Fruit fly (Drosophila melanogaster) whole organism, embryonic: Measurements from ENCODE around the gene CG9289.
A peak's percentile ranks its signal among the peaks of the same experiment; 100 is the strongest.

Experiments used
- Atf-2 ChIP-seq: fragments of 200-800 bp; sonication (Bioruptor generic); optimal IDR thresholded peaks from 2 replicates; lab custom pipeline; 2016; ENCODE audit warnings: missing biosample characterization, missing genetic modification characterization
- Blimp-1 ChIP-seq: fragments of 200-800 bp; sonication (Bioruptor generic); optimal IDR thresholded peaks from 3 replicates; lab custom pipeline; 2018; ENCODE audit warnings: missing biosample characterization, missing genetic modification characterization, mild to moderate bottlenecking, moderate library complexity, missing genetic modification reagents
- CG12299 ChIP-seq: fragments of 200-800 bp; sonication (Bioruptor generic); optimal IDR thresholded peaks from 2 replicates; lab custom pipeline; 2018; ENCODE audit warnings: missing biosample characterization, mild to moderate bottlenecking, missing genetic modification characterization
- CG12391 ChIP-seq: fragments of 200-800 bp; sonication (Bioruptor generic); optimal IDR thresholded peaks from 3 replicates; lab custom pipeline; 2018; ENCODE audit warnings: missing biosample characterization, mild to moderate bottlenecking, missing genetic modification characterization, moderate library complexity
- CG13287 ChIP-seq: fragments of 200-800 bp; sonication (Bioruptor generic); IDR thresholded peaks from 2 replicates; pipeline ENCODE4 v1.3.6; 2022; ENCODE audit warnings: missing biosample characterization, missing genetic modification characterization; ENCODE audit not compliant: partially characterized antibody
- CG13894 ChIP-seq: fragments of 200-800 bp; sonication (Bioruptor generic); optimal IDR thresholded peaks from 3 replicates; lab custom pipeline; 2018; ENCODE audit warnings: missing biosample characterization, mild to moderate bottlenecking, missing genetic modification characterization, moderate library complexity
- CG18011 ChIP-seq: fragments of 200-800 bp; sonication (Bioruptor generic); optimal IDR thresholded peaks from 2 replicates; lab custom pipeline; 2017; ENCODE audit warnings: missing biosample characterization, missing genetic modification characterization, mild to moderate bottlenecking, moderate library complexity, missing genotype
- CG18262 ChIP-seq: fragments of 200-800 bp; optimal IDR thresholded peaks from 3 replicates; lab custom pipeline; 2019; ENCODE audit warnings: missing biosample characterization, mild to moderate bottlenecking, missing genetic modification characterization, moderate library complexity
- CG18476 ChIP-seq: fragments of 200-800 bp; sonication (Bioruptor generic); optimal IDR thresholded peaks from 2 replicates; lab custom pipeline; 2016; ENCODE audit warnings: missing biosample characterization, mild to moderate bottlenecking, missing genetic modification characterization
- CG2889 ChIP-seq: fragments of 200-800 bp; sonication (Bioruptor generic); IDR thresholded peaks from 3 replicates; pipeline ENCODE4 v1.3.6; 2022; ENCODE audit warnings: missing biosample characterization, missing genetic modification characterization
- CG4282 ChIP-seq: fragments of 200-800 bp; sonication (Bioruptor generic); optimal IDR thresholded peaks from 2 replicates; lab custom pipeline; 2016; ENCODE audit warnings: missing biosample characterization, missing genetic modification characterization
- CG4404 ChIP-seq: fragments of 200-800 bp; sonication (Bioruptor generic); IDR thresholded peaks from 2 replicates; pipeline ENCODE4 v1.3.6; 2022; ENCODE audit warnings: missing biosample characterization, missing genetic modification characterization
- CG4707 ChIP-seq: fragments of 200-800 bp; sonication (Bioruptor generic); optimal IDR thresholded peaks from 2 replicates; lab custom pipeline; 2018; ENCODE audit warnings: missing biosample characterization, mild to moderate bottlenecking, missing genetic modification characterization, moderate library complexity
- CG6791 ChIP-seq: fragments of 200-800 bp; sonication (Bioruptor generic); IDR thresholded peaks from 3 replicates; pipeline ENCODE4 v1.3.6; 2022; ENCODE audit warnings: missing biosample characterization, missing genetic modification characterization; ENCODE audit not compliant: partially characterized antibody
- CG6854 ChIP-seq: fragments of 200-800 bp; sonication (Bioruptor generic); optimal IDR thresholded peaks from 3 replicates; lab custom pipeline; 2017; ENCODE audit warnings: missing biosample characterization, mild to moderate bottlenecking, missing genetic modification characterization
- CG8478 ChIP-seq: fragments of >200 bp; optimal IDR thresholded peaks from 2 replicates; lab custom pipeline; 2018
- CG8944 ChIP-seq: fragments of 200-800 bp; sonication (Bioruptor generic); optimal IDR thresholded peaks from 3 replicates; lab custom pipeline; 2016; ENCODE audit warnings: missing biosample characterization, missing genetic modification characterization
- CG9876 ChIP-seq: fragments of 200-800 bp; sonication (Bioruptor generic); optimal IDR thresholded peaks from 2 replicates; lab custom pipeline; 2016; ENCODE audit warnings: missing biosample characterization, missing genetic modification characterization
- HmgD ChIP-seq: fragments of 200-800 bp; sonication (Bioruptor generic); optimal IDR thresholded peaks from 3 replicates; lab custom pipeline; 2016; ENCODE audit warnings: missing biosample characterization, missing genetic modification characterization
- Lpt ChIP-seq: fragments of >200 bp; optimal IDR thresholded peaks from 2 replicates; lab custom pipeline; 2018; ENCODE audit warnings: missing biosample characterization, missing genetic modification characterization
- Neu2 ChIP-seq: fragments of 200-800 bp; sonication (Bioruptor generic); optimal IDR thresholded peaks from 3 replicates; lab custom pipeline; 2016; ENCODE audit warnings: missing biosample characterization, missing genetic modification characterization, borderline replicate concordance
- Opbp ChIP-seq: fragments of 200-800 bp; sonication (Bioruptor generic); IDR thresholded peaks from 3 replicates; pipeline ENCODE4 v1.3.6; 2022; ENCODE audit warnings: missing biosample characterization, missing genetic modification characterization; ENCODE audit not compliant: partially characterized antibody
- Sin3A ChIP-seq: fragments of >200 bp; optimal IDR thresholded peaks from 2 replicates; lab custom pipeline; 2018
- Trl ChIP-seq, 3 experiments: fragments of >200 bp in 2 of 3; fragments of 200-800 bp in 1 of 3; sonication (Bioruptor generic) in 1 of 3; optimal IDR thresholded peaks; 2 replicates in 1 of 3; 3 replicates in 2 of 3; lab custom pipeline; 2016 to 2017; ENCODE audit warnings: missing biosample characterization in 1 of 3, missing genetic modification characterization in 1 of 3
- Vsx1 ChIP-seq: fragments of 200-800 bp; sonication (Bioruptor generic); optimal IDR thresholded peaks from 2 replicates; lab custom pipeline; 2017; ENCODE audit warnings: missing biosample characterization, mild to moderate bottlenecking, missing genetic modification characterization, missing genetic modification reagents
- az2 ChIP-seq: fragments of 200-800 bp; sonication (Bioruptor generic); optimal IDR thresholded peaks from 3 replicates; lab custom pipeline; 2016; ENCODE audit warnings: missing biosample characterization, missing genetic modification characterization
- chinmo ChIP-seq: fragments of 200-800 bp; sonication (Bioruptor generic); IDR thresholded peaks from 4 replicates; pipeline ENCODE4 v1.3.6; 2022; ENCODE audit warnings: missing biosample characterization, missing genetic modification characterization; ENCODE audit not compliant: partially characterized antibody
- chm ChIP-seq: fragments of 200-800 bp; sonication (Bioruptor generic); IDR thresholded peaks from 2 replicates; pipeline ENCODE4 v1.3.6; 2022; ENCODE audit warnings: missing biosample characterization, missing genetic modification characterization
- crc ChIP-seq: fragments of 200-800 bp; sonication (Bioruptor generic); optimal IDR thresholded peaks from 2 replicates; lab custom pipeline; 2016; ENCODE audit warnings: missing biosample characterization, missing genetic modification characterization
- cwo ChIP-seq: fragments of 200-800 bp; sonication (Bioruptor generic); optimal IDR thresholded peaks from 3 replicates; lab custom pipeline; 2017; ENCODE audit warnings: missing biosample characterization, missing genetic modification characterization, mild to moderate bottlenecking, moderate library complexity, missing genetic modification reagents
- fd64A ChIP-seq: fragments of 200-800 bp; sonication (Bioruptor generic); optimal IDR thresholded peaks from 3 replicates; lab custom pipeline; 2018; ENCODE audit warnings: missing biosample characterization, mild to moderate bottlenecking, missing genetic modification characterization
- fu2 ChIP-seq: fragments of 200-800 bp; sonication (Bioruptor generic); optimal IDR thresholded peaks from 2 replicates; lab custom pipeline; 2016; ENCODE audit warnings: missing biosample characterization, missing genetic modification characterization
- inv ChIP-seq: fragments of 200-800 bp; sonication (Bioruptor generic); IDR thresholded peaks from 2 replicates; pipeline ENCODE4 v1.3.6; 2022; ENCODE audit warnings: missing biosample characterization, missing genetic modification characterization; ENCODE audit not compliant: partially characterized antibody
- klu ChIP-seq: fragments of 200-800 bp; sonication (Bioruptor generic); IDR thresholded peaks from 2 replicates; pipeline ENCODE4 v1.3.6; 2022; ENCODE audit warnings: missing biosample characterization, missing genetic modification characterization
- lab ChIP-seq: fragments of 200-800 bp; sonication (Bioruptor generic); optimal IDR thresholded peaks from 3 replicates; lab custom pipeline; 2017; ENCODE audit warnings: missing biosample characterization, missing genetic modification characterization, mild to moderate bottlenecking, moderate library complexity, missing genetic modification reagents
- lola ChIP-seq, 3 experiments: fragments of >200 bp in 2 of 3; fragments of 200-800 bp in 1 of 3; sonication (Bioruptor generic) in 1 of 3; optimal IDR thresholded peaks; 2 replicates each; lab custom pipeline; 2017 to 2019; ENCODE audit warnings: missing biosample characterization in 3 of 3, missing genetic modification characterization in 3 of 3, mild to moderate bottlenecking in 1 of 3, moderate library complexity in 1 of 3
- nmo ChIP-seq: fragments of 200-800 bp; sonication (Bioruptor generic); optimal IDR thresholded peaks from 2 replicates; lab custom pipeline; 2018; ENCODE audit warnings: missing biosample characterization, mild to moderate bottlenecking, missing genetic modification characterization, moderate library complexity
- pita ChIP-seq: fragments of 200-800 bp; sonication (Bioruptor generic); optimal IDR thresholded peaks from 2 replicates; lab custom pipeline; 2017; ENCODE audit warnings: missing biosample characterization, mild to moderate bottlenecking, missing genetic modification characterization
- run ChIP-seq: fragments of 200-800 bp; sonication (Bioruptor generic); optimal IDR thresholded peaks from 3 replicates; lab custom pipeline; 2018; ENCODE audit warnings: missing biosample characterization, mild to moderate bottlenecking, missing genetic modification characterization
- sens-2 ChIP-seq: fragments of 200-800 bp; sonication (Bioruptor generic); IDR thresholded peaks from 2 replicates; pipeline ENCODE4 v1.3.6; 2022; ENCODE audit warnings: missing biosample characterization, missing genetic modification characterization
- seq ChIP-seq: fragments of 200-800 bp; sonication (Bioruptor generic); IDR thresholded peaks from 2 replicates; pipeline ENCODE4 v1.3.6; 2022; ENCODE audit warnings: missing biosample characterization, missing genetic modification characterization
- shn ChIP-seq: fragments of 200-800 bp; sonication (Bioruptor generic); optimal IDR thresholded peaks from 3 replicates; lab custom pipeline; 2016; ENCODE audit warnings: missing biosample characterization, missing genetic modification characterization
- sr ChIP-seq: fragments of 200-800 bp; sonication (Bioruptor generic); IDR thresholded peaks from 3 replicates; pipeline ENCODE4 v1.3.6; 2022; ENCODE audit warnings: missing biosample characterization, missing genetic modification characterization
- sug ChIP-seq: fragments of 200-800 bp; optimal IDR thresholded peaks from 2 replicates; lab custom pipeline; 2019; ENCODE audit warnings: missing biosample characterization, mild to moderate bottlenecking, missing genetic modification characterization, moderate library complexity
- tio ChIP-seq: fragments of 200-800 bp; sonication (Bioruptor generic); optimal IDR thresholded peaks from 2 replicates; lab custom pipeline; 2017; ENCODE audit warnings: missing biosample characterization, missing genetic modification characterization, inconsistent platforms
- unpg ChIP-seq: fragments of 200-800 bp; sonication (Bioruptor generic); optimal IDR thresholded peaks from 3 replicates; lab custom pipeline; 2018; ENCODE audit warnings: missing biosample characterization, mild to moderate bottlenecking, missing genetic modification characterization, moderate library complexity
- wek ChIP-seq: fragments of 200-800 bp; sonication (Bioruptor generic); optimal IDR thresholded peaks from 3 replicates; lab custom pipeline; 2018; ENCODE audit warnings: missing biosample characterization, mild to moderate bottlenecking, missing genetic modification characterization, moderate library complexity
- zfh1 ChIP-seq: fragments of 200-800 bp; sonication (Bioruptor generic); IDR thresholded peaks from 3 replicates; pipeline ENCODE4 v1.3.6; 2022; ENCODE audit warnings: missing biosample characterization, missing genetic modification characterization

CG9289 gene

DNA sequence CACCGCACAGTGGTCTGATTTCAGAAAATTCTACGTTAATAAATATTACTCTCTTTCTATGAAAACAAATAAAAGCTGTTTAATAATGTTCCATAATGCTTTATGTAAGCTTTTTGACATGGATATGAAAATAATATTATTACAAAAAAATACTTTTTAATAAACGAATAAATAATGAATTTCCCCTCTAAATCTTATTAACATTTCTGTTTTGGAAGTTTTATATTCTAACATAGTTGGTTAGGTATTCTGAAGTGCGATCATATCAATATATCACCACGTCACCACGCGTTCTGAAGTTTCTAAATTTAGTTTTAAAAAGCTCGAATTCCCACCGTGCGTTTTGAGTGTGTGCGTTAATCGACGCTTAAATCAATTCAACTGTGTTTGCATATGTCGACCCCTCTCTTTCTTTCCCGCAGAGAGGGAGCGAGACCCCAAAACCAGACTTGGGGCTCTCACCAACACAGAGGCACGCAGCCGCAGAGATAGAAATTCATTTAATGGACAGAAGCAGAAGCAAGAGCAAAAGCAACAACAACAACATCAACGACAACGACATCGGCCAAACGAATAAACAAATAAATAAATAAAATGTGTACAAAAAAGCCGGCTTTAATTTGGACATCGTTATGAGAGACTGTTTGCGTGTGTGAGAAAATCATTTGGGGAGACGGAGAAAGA lies 7.3 kb upstream of the CG9289 start (continued):
- TF ChIP-seq tio (GFP tag; lab: Kevin White, UChicago), result peak; percentile 90
- peak; percentile 82 for TF ChIP-seq unpg (GFP tag; lab: Kevin White, UChicago)
- peak; percentile 57 for TF ChIP-seq fd64A
- TF ChIP-seq CG18476, result peak; percentile 80
- peak; percentile 36 for TF ChIP-seq CG4404
- TF ChIP-seq wek (GFP tag; lab: Kevin White, UChicago), result peak; percentile 27
- peak; percentile 80 for TF ChIP-seq cwo (GFP tag; lab: Kevin White, UChicago)
- TF ChIP-seq CG12391 (tag; lab: Kevin White, UChicago), result peak; percentile 93
- TF ChIP-seq lab, result peak; percentile 78
- TF ChIP-seq inv (GFP tag; lab: Robert Waterston, UW), result no peak
- no peak for TF ChIP-seq Neu2 (GFP tag; lab: Kevin White, UChicago)
- peak; percentile 74 for TF ChIP-seq Vsx1 (GFP tag; lab: Kevin White, UChicago)
- peak; percentile 27 for TF ChIP-seq crc (GFP tag; lab: Kevin White, UChicago)
- peak; percentile 78 for TF ChIP-seq seq (GFP tag; lab: Robert Waterston, UW)
- peak; percentile 87 for TF ChIP-seq Blimp-1 (GFP tag; lab: Kevin White, UChicago)
- TF ChIP-seq CG6791 (GFP tag; lab: Robert Waterston, UW), result no peak
- TF ChIP-seq CG12299 (tag; lab: Kevin White, UChicago), result peak; percentile 81
- peak; percentile 97 for TF ChIP-seq CG18262 (tag; lab: Kevin White, UChicago)
- peak; percentile 85 for TF ChIP-seq chinmo (GFP tag; lab: Robert Waterston, UW)
- peak; percentile 23 for TF ChIP-seq CG9876 (GFP tag; lab: Kevin White, UChicago)
- peak; percentile 52 for TF ChIP-seq CG13894 (tag; lab: Kevin White, UChicago)
- TF ChIP-seq CG18011 (GFP tag; lab: Kevin White, UChicago), result peak; percentile 34
- TF ChIP-seq lola (GFP tag; optimal IDR thresholded peaks at IDR 0.05; lab: Kevin White, UChicago), result peak in 1 of 3 experiments; percentile 94
- peak; percentile 35 for TF ChIP-seq fu2 (GFP tag; lab: Kevin White, UChicago)
- peak; percentile 87 for TF ChIP-seq sug (tag; lab: Kevin White, UChicago)
- TF ChIP-seq pita (GFP tag; lab: Kevin White, UChicago), result no peak
- peak; percentile 94 for TF ChIP-seq nmo
- peak; percentile 73 for TF ChIP-seq chm (GFP tag; lab: Robert Waterston, UW)
- TF ChIP-seq klu, result peak; percentile 58; the same call in 1 of the 2 replicates
- TF ChIP-seq Opbp (GFP tag; lab: Robert Waterston, UW), result no peak
- TF ChIP-seq CG2889 (GFP tag; lab: Robert Waterston, UW), result peak; percentile 63; the same call in 2 of the 3 replicates
- TF ChIP-seq sens-2 (GFP tag; lab: Robert Waterston, UW), result no peak
- no peak; the same call in 1 of the 3 replicates for TF ChIP-seq sr (GFP tag; lab: Robert Waterston, UW)
- TF ChIP-seq Atf-2 (GFP tag; lab: Kevin White, UChicago), result peak; percentile 50
- no peak for TF ChIP-seq CG8478 (lab: Kevin White, UChicago)
- TF ChIP-seq Lpt, result no peak
- TF ChIP-seq CG4707 (GFP tag; lab: Kevin White, UChicago), result peak; percentile 76
- TF ChIP-seq Trl (optimal IDR thresholded peaks at IDR 0.05; lab: Kevin White, UChicago), result peak; percentile 54 to 75
- TF ChIP-seq Trl (GFP tag; optimal IDR thresholded peaks at IDR 0.05; lab: Kevin White, UChicago), result peak; percentile 31
- peak; percentile 85 for TF ChIP-seq CG6854 (GFP tag; lab: Kevin White, UChicago)
- TF ChIP-seq az2 (GFP tag; lab: Kevin White, UChicago), result peak; percentile 84
- TF ChIP-seq HmgD (GFP tag; lab: Kevin White, UChicago), result no peak
- TF ChIP-seq CG8944 (GFP tag; lab: Kevin White, UChicago), result peak; percentile 42
- TF ChIP-seq CG13287 (GFP tag; lab: Robert Waterston, UW), result peak; percentile 28; the same call in 1 of the 2 replicates
- TF ChIP-seq CG4282, result no peak
- TF ChIP-seq Sin3A (lab: Kevin White, UChicago), result no peak
- peak; percentile 60 for TF ChIP-seq zfh1 (GFP tag; lab: Robert Waterston, UW)
- peak; percentile 47 for TF ChIP-seq shn (GFP tag; lab: Kevin White, UChicago)
- peak; percentile 85 for TF ChIP-seq run (tag; lab: Kevin White, UChicago)
